Worm (Caenorhabditis elegans): Measurements from ENCODE around the gene gmap-3.

DNA sequence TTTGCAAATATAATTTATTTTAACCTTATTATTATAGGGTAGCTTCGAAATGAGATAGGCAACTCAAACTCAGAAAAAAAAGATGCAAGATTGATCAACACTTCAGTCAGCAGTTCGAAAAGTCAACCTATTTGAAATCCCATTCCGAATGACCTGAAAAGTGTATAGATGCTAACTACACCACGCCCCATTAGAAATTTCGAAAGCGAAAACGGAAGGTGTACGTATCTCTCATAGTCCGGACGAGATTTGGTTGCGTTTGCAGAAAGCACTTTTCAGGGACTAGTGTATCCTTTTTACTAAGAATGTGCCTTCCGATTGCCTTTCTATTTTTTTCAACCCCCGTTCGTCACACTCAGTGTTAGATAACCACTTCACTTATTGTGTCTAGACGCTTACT lies 25.1 kb downstream of the gmap-3 start:
- TF ChIP-seq nhr-28 (tag; optimal IDR thresholded peaks at IDR 0.05) (no peak), sea-2 (GFP tag; optimal IDR thresholded peaks at IDR 0.05) (no peak), zag-1 (tag; optimal IDR thresholded peaks at IDR 0.05) (no peak), hmg-11 (tag; optimal IDR thresholded peaks at IDR 0.05) (no peak), lin-39 (tag; optimal IDR thresholded peaks at IDR 0.05) (no peak), elt-2 (tag; optimal IDR thresholded peaks at IDR 0.05) (no peak), ama-1 (optimal IDR thresholded peaks at IDR 0.05) (no peak), R02D3.7 (tag; optimal IDR thresholded peaks at IDR 0.05) (no peak), skn-1 (tag; optimal IDR thresholded peaks at IDR 0.05) (no peak), nhr-25 (tag; optimal IDR thresholded peaks at IDR 0.05) (no peak), tbx-2 (tag; optimal IDR thresholded peaks at IDR 0.05) (no peak), ztf-4 (tag; optimal IDR thresholded peaks at IDR 0.05) (no peak), fos-1 (tag; optimal IDR thresholded peaks at IDR 0.05) (no peak), nhr-43 (tag; optimal IDR thresholded peaks at IDR 0.05; ENCODE audit: poor library complexity, severe bottlenecking) (no peak)
